Worm (Caenorhabditis elegans) whole organism, L4 larva: Measurements from ENCODE around the gene clec-238.

Experiments
- nhr-11 ChIP-seq: fragments of 150-350 bp; optimal IDR thresholded peaks from 2 replicates; lab custom pipeline; 2014; ENCODE audit warnings: missing biosample characterization, missing genetic modification characterization
- nhr-237 ChIP-seq: sonication (generic microtip); optimal IDR thresholded peaks from 2 replicates; lab custom pipeline; 2017; ENCODE audit warnings: missing biosample characterization, missing genetic modification characterization
- nhr-77 ChIP-seq: fragments of 150-350 bp; optimal IDR thresholded peaks from 2 replicates; lab custom pipeline; 2014; ENCODE audit warnings: missing biosample characterization, missing genetic modification characterization

DNA sequence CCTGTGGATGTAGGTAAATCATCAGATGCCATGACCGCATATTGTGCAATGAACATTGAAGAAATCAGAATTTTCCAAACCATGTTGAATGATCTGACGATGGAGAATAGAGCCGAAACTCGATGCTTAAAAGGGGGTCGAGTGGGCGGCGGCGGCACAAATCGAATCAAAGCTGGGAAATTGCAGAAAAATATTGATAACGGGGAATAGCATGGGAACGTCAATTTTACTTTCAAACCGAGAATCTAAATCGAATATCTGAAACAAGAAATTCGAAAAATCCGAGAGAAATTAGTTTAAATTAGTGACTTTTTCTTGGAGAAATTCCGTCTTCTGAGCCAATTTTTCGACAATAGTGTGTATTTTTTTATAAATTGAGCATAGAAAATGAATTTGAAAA lies 35.5 kb upstream of the clec-238 start, which contains the start of gene F09C6.10:
- TF ChIP-seq nhr-237 (tag; lab: Kevin White, UChicago): no peak
- TF ChIP-seq nhr-11 (tag; lab: Kevin White, UChicago): no peak
- TF ChIP-seq nhr-77 (tag; lab: Kevin White, UChicago): no peak
